Worm (Caenorhabditis elegans) whole organism, midembryonic: ENCODE results near the gene panl-3.

ENCODE experiments used
- T22C8.4 ChIP-seq: fragments of 200-800 bp; sonication (Bioruptor generic); IDR thresholded peaks from 2 replicates; pipeline ENCODE4 v1.3.6; 2022; ENCODE audit warnings: missing genetic modification characterization, missing compliant biosample characterization
- cog-1 ChIP-seq: sonication (generic microtip); optimal IDR thresholded peaks from 2 replicates; lab custom pipeline; 2016; ENCODE audit warnings: missing genetic modification characterization, missing compliant biosample characterization
- flt-1 ChIP-seq: fragments of 200-800 bp; sonication (Bioruptor generic); IDR thresholded peaks from 2 replicates; pipeline ENCODE4 v1.3.6; 2022; ENCODE audit warnings: missing genetic modification characterization, missing compliant biosample characterization
- klf-2 ChIP-seq: fragments of 200-800 bp; sonication (Bioruptor generic); conservative IDR thresholded peaks from 2 replicates; pipeline ENCODE4 v1.3.6; 2022; ENCODE audit warnings: missing genetic modification reagents, missing genetic modification characterization, missing compliant biosample characterization
- med-1 ChIP-seq: sonication (generic microtip); optimal IDR thresholded peaks from 2 replicates; lab custom pipeline; 2017; ENCODE audit warnings: missing genetic modification characterization, mild to moderate bottlenecking, missing compliant biosample characterization, antibody characterized with exemption, missing genetic modification reagents; ENCODE audit not compliant: insufficient read depth
- ref-1 ChIP-seq: fragments of 200-800 bp; sonication (Bioruptor generic); conservative IDR thresholded peaks from 2 replicates; pipeline ENCODE4 v1.3.6; 2022; ENCODE audit warnings: missing genetic modification reagents, missing genetic modification characterization, missing compliant biosample characterization
- tab-1 ChIP-seq: fragments of 200-800 bp; sonication (Bioruptor generic); IDR thresholded peaks from 2 replicates; pipeline ENCODE4 v1.3.6; 2022; ENCODE audit warnings: missing genetic modification characterization, missing compliant biosample characterization
- ztf-23 ChIP-seq: fragments of 200-800 bp; sonication (Bioruptor generic); IDR thresholded peaks from 2 replicates; pipeline ENCODE4 v1.3.6; 2022; ENCODE audit warnings: missing genetic modification reagents, missing genetic modification characterization, missing compliant biosample characterization
- ztf-29 ChIP-seq: fragments of 200-800 bp; sonication (Bioruptor generic); IDR thresholded peaks from 2 replicates; pipeline ENCODE4 v1.3.6; 2022; ENCODE audit warnings: missing genetic modification reagents, missing genetic modification characterization, missing compliant biosample characterization

Gene panl-3

DNA sequence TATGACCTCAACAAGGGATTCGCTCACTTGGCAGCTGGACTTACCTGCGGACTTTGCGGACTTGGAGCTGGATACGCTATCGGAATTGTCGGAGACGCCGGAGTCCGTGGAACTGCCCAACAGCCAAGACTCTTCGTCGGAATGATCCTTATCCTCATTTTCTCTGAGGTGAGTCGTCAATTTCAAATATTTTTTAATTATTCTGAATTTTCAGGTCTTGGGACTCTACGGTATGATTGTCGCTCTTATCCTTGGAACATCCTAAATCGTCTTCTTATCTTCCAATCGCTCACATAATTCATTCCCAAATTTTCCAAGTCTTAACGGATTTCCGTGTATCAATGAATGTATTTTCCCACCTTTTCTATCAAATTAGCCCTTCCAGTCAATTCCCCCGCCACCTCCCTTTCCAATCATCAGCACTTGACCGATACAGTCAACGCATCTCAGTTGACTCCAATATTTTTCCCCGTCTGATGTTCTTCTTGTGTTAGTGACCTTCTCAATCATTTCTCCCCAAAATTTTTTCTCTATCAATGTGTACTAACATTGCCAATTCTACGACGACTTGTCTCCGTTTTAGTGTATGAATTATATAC, 36.3 kb upstream of the panl-3 start, which contains the start of gene R10E11.6:
R10E11.6 (plus strand) TSS at position 524 of the 599 bp plus-strand sequence.
- TF ChIP-seq tab-1 (GFP tag; lab: Robert Waterston, UW) (no peak), ref-1 (no peak), ztf-29 (GFP tag; lab: Robert Waterston, UW) (no peak), ztf-23 (GFP tag; lab: Robert Waterston, UW) (no peak), flt-1 (GFP tag; lab: Robert Waterston, UW) (no peak), med-1 (GFP tag; lab: Kevin White, UChicago) (no peak), T22C8.4 (GFP tag; lab: Robert Waterston, UW) (no peak), klf-2 (GFP tag; lab: Robert Waterston, UW) (no peak), cog-1 (tag; lab: Kevin White, UChicago) (no peak)

DNA sequence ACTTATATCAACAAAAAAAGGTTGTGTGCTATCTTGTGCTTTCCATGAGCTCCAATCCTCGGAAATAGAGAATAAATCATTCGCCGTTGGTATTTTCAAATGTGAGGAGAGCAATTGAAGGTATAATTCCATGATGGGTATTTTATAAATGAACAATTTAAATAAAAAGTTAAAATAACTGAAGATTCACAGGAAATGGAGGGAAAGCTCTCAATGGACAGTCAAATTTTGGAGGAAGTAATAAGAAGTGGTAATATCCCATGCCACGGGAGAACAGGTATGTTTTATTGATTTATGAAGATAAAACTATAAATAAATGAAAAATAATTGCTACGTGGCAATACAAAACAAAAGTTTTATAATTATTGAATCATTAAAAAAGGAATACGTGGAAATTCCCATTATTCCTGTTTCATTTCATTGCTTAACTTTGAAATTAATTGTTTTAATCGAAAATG, 35.7 kb upstream of the panl-3 start:
- TF ChIP-seq flt-1 (GFP tag; lab: Robert Waterston, UW) (no peak), ref-1 (no peak), klf-2 (GFP tag; lab: Robert Waterston, UW) (no peak), tab-1 (GFP tag; lab: Robert Waterston, UW) (no peak), ztf-23 (GFP tag; lab: Robert Waterston, UW) (no peak), ztf-29 (GFP tag; lab: Robert Waterston, UW) (no peak), T22C8.4 (GFP tag; lab: Robert Waterston, UW) (no peak), med-1 (GFP tag; lab: Kevin White, UChicago) (no peak), cog-1 (tag; lab: Kevin White, UChicago) (no peak)

DNA sequence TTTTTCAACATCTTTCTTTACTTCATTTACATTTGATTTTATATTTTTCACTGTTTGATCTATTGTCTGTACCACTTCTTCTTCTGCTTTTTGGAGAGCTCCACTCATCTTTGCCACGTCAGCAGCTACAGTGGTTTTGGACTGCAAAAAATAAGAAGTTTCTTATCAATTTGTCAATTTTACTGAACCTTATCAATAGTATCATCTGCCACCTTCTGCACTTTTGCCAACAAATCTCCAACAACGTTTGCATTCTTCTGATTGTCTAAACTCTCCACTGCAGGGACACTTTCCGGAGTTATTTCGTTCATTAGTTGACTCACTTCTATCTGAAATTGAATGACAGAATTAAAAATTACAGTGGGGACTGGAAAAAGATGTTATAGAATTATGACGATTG, 32.1 kb upstream of the panl-3 start:
- no peak for TF ChIP-seq cog-1 (tag; lab: Kevin White, UChicago)
- no peak for TF ChIP-seq klf-2 (GFP tag; lab: Robert Waterston, UW)
- no peak for TF ChIP-seq med-1 (GFP tag; lab: Kevin White, UChicago)
- TF ChIP-seq ztf-29 (GFP tag; lab: Robert Waterston, UW) = no peak
- TF ChIP-seq tab-1 (GFP tag; lab: Robert Waterston, UW) = no peak
- no peak for TF ChIP-seq T22C8.4 (GFP tag; lab: Robert Waterston, UW)
- no peak for TF ChIP-seq ref-1
- TF ChIP-seq ztf-23 (GFP tag; lab: Robert Waterston, UW) = no peak
- TF ChIP-seq flt-1 (GFP tag; lab: Robert Waterston, UW) = no peak

DNA sequence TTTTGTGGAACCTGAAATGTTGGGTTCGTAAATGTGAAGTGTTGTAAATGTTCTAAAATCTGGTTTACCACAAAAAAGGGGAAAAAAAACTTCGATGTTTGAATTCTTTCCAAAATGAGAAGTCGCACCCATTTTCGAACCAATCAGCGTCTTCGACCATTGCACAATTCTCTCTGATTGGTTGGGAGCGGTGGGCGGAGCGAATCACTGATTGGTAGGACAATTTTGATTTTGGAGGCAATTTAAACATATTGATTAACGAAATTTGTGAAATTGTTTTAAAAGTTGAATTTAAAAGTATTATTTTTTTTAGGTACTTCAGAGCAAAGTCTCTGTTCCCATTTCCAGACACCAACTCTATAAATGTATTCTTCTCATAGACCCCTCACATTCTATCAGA, 29.8 kb upstream of the panl-3 start:
- TF ChIP-seq klf-2 (GFP tag; lab: Robert Waterston, UW) = no peak
- TF ChIP-seq med-1 (GFP tag; lab: Kevin White, UChicago) = no peak
- no peak for TF ChIP-seq cog-1 (tag; lab: Kevin White, UChicago)
- TF ChIP-seq ztf-23 (GFP tag; lab: Robert Waterston, UW) = no peak
- TF ChIP-seq flt-1 (GFP tag; lab: Robert Waterston, UW) = no peak
- TF ChIP-seq tab-1 (GFP tag; lab: Robert Waterston, UW) = no peak
- TF ChIP-seq ztf-29 (GFP tag; lab: Robert Waterston, UW) = no peak
- no peak for TF ChIP-seq T22C8.4 (GFP tag; lab: Robert Waterston, UW)
- TF ChIP-seq ref-1 = no peak

DNA sequence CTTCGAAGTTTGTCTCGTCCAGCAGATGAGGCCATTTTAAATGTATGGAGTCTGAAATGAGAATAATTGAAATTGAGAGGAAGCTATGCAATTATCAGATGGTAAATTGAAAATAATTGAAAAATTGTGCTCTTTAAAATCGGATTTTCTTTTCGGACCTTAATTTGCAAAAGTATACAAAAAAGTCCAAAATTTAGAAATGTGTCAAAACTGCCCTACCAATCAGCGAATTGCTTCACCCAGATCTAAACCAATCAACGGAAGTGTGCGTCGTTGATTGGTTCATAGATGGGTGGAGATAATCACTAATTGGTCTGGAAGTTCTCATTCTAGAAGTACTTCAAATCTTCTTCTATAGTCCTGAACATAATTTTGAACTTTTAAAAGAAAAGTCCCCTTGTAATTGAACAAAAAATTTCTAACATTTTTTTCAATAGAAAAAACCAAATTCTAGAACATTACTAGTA, 29.2 kb upstream of the panl-3 start, which contains the start of gene R10E11.5:
R10E11.5 (minus strand) TSS at position 51 of the 467 bp plus-strand sequence.
- TF ChIP-seq T22C8.4 (GFP tag; lab: Robert Waterston, UW) = no peak
- TF ChIP-seq ref-1 = no peak
- no peak for TF ChIP-seq flt-1 (GFP tag; lab: Robert Waterston, UW)
- TF ChIP-seq tab-1 (GFP tag; lab: Robert Waterston, UW) = no peak
- no peak for TF ChIP-seq ztf-23 (GFP tag; lab: Robert Waterston, UW)
- TF ChIP-seq cog-1 (tag; lab: Kevin White, UChicago) = no peak
- no peak for TF ChIP-seq ztf-29 (GFP tag; lab: Robert Waterston, UW)
- TF ChIP-seq klf-2 (GFP tag; lab: Robert Waterston, UW) = no peak
- no peak for TF ChIP-seq med-1 (GFP tag; lab: Kevin White, UChicago)

DNA sequence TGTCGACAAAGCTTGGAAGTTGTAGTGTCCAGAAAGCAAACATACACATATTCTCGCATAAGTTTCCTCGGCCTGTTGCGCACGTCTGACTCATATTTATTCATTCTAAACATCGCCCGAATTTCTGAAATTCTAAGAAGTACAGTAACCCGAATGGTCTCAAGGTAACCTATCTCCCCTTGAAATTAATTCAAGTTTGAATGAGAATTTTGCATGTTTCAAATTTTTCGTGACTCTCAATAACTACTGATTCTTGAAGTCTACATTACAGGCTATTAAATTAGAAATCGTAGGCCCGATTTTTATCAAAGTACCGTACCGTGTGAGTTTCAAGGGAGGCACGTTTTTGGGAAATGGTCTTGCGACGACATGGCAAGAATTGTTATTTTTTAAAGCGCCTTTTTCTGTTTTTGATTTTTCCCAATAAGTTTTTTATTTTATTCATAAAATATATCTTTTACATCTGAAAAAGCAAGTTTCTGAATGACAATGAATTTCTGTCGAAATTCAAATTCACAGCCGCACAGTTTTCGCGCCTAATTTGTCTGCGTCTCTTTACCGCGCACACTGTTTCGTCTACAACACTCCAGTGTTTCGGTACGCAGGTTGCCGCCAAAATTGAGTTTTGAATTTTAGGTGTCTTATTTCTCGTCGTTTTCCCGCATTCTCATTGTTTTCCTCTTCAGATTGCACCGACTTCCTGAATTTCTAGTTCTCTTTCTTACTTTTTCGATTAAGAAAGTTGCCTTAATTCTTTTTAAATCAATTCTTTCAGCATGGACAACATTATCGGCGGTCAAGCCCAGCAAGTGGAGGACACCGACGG, 25.1 kb upstream of the panl-3 start, which contains the start of the genes R10E11.9 and mcm-6:
R10E11.9 (minus strand) TSS at position 51 of the 826 bp plus-strand sequence.
mcm-6 (plus strand) TSS at position 776 of the 826 bp plus-strand sequence.
- TF ChIP-seq ref-1 = no peak
- TF ChIP-seq T22C8.4 (GFP tag; lab: Robert Waterston, UW) = no peak
- no peak for TF ChIP-seq ztf-29 (GFP tag; lab: Robert Waterston, UW)
- no peak for TF ChIP-seq flt-1 (GFP tag; lab: Robert Waterston, UW)
- no peak for TF ChIP-seq med-1 (GFP tag; lab: Kevin White, UChicago)
- no peak for TF ChIP-seq cog-1 (tag; lab: Kevin White, UChicago)
- TF ChIP-seq ztf-23 (GFP tag; lab: Robert Waterston, UW) = no peak
- no peak for TF ChIP-seq klf-2 (GFP tag; lab: Robert Waterston, UW)
- TF ChIP-seq tab-1 (GFP tag; lab: Robert Waterston, UW) = no peak

DNA sequence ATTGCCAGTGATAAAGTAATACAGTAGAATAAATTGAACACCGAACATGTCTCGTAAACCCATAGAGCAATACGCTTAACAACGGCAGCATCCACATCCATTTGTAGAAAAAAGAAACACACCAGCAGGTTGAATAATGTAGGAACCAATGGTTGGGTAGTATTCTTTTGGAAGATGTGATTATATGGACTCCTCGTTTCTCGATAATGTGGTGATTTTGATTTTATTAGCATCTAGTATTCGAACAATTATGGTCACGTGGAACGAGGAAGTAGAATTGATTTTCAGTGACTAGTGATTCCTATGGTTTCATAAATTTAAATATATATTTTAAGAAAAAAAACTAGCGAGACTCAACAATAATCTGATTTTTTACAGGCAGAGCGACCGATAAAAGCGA, 22.4 kb upstream of the panl-3 start, which contains the start of gene srxa-10:
srxa-10 (minus strand) TSS at position 101 of the 400 bp plus-strand sequence.
- no peak for TF ChIP-seq ztf-29 (GFP tag; lab: Robert Waterston, UW)
- TF ChIP-seq tab-1 (GFP tag; lab: Robert Waterston, UW) = no peak
- TF ChIP-seq T22C8.4 (GFP tag; lab: Robert Waterston, UW) = no peak
- no peak for TF ChIP-seq med-1 (GFP tag; lab: Kevin White, UChicago)
- no peak for TF ChIP-seq flt-1 (GFP tag; lab: Robert Waterston, UW)
